Fruit fly (Drosophila melanogaster): ENCODE measurements around the gene CG32006.
A peak's percentile ranks its signal among the peaks of the same experiment; 100 is the strongest.

The CG32006 gene

DNA sequence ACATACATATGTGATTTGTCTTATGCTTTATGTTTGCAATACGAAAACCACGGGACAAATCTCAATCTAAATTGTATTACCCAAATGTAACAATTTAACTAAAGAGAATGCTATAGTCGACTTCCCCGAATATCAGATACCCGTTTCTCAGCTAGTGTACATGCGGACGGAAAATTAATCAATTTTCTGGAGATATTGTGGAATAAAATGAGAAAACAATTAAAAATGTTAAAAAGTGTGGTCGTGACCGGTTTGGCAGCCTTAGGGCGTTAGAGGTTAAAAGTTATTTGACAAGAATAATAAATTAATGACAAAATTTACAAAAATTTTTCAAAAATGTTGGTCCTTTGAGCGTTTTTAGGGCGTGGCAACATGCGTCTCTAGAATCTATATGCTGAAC lies 42.0 kb downstream of the CG32006 start:
- TF ChIP-seq Sox15 (GFP tag; optimal IDR thresholded peaks at IDR 0.05) = no peak
- TF ChIP-seq Eip78C (GFP tag) = peak; percentile 58

DNA sequence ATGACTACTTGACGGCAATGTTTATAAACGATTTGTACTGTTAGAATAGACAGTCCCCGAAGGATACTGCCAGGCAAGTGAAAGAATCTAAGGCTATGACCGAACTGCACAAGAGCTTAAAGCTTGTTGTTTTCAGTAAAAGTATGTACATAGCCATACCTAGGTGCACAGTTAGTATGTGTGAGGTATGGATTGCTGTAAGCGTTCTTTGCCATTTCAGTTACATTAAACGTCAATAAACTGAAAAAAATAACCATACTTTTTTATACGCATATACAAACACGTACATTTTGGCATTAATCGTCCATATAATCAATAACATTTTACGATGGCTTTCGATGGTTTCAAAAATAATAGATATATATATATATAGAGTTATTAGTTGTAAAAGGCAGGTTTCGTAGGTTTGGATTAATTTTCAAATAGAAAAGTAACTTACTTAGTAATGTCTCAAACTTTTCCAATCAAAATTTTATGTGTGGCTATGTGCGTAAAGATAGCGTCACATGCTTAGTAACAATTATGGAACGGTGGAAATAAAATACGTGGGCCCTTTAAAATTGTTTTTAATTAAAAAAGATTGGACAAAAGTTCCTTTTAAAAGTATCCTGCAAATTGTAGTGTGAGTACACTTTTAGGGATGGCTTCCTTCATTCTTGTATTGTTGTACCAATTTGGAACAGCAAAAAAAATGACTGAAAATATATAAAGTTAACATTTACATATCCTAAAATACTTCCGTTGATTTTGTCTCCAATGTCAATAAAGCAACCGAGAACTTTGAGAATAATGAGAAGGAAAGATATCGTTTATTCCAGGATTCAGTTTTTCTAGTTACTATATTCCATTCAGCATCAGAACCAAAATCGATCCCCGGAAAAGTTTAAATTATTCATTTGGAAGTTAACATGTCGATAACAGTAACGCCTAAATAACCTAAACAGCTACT lies 43.1 kb downstream of the CG32006 start, which contains the start of gene Abcd1:
Gene Abcd1 (minus strand): TSS at position 444 of the 949 bp plus-strand sequence.
- TF ChIP-seq CG32006 (GFP tag; optimal IDR thresholded peaks at IDR 0.05) (no peak), Blimp-1 (GFP tag; optimal IDR thresholded peaks at IDR 0.05) (no peak), Hr4 (GFP tag; optimal IDR thresholded peaks at IDR 0.05) (no peak), OdsH (GFP tag; optimal IDR thresholded peaks at IDR 0.05) (no peak), CG8319 (GFP tag; optimal IDR thresholded peaks at IDR 0.05) (no peak), CG11902 (GFP tag; optimal IDR thresholded peaks at IDR 0.05) (no peak), CG3032 (tag; optimal IDR thresholded peaks at IDR 0.05) (peak; percentile 40)
